Fruit fly (Drosophila melanogaster) whole organism, prepupa: ENCODE data around the gene CG13306.
A peak's percentile ranks its signal among the peaks of the same experiment; 100 is the strongest.

Experiments used
- Blimp-1 ChIP-seq: fragments of 200-800 bp; sonication (Bioruptor generic); optimal IDR thresholded peaks from 3 replicates; lab custom pipeline; 2017; ENCODE audit warnings: missing biosample characterization, missing genetic modification characterization, mild to moderate bottlenecking, moderate library complexity, missing genetic modification reagents
- CG10631 ChIP-seq: fragments of 200-800 bp; sonication (Bioruptor generic); optimal IDR thresholded peaks from 2 replicates; lab custom pipeline; 2016; ENCODE audit warnings: missing biosample characterization, missing genetic modification characterization
- CG11294 ChIP-seq: fragments of 200-800 bp; sonication (Bioruptor generic); IDR thresholded peaks from 2 replicates; pipeline ENCODE4 v1.3.6; 2022; ENCODE audit warnings: missing biosample characterization, missing genetic modification characterization
- CG11762 ChIP-seq: fragments of 200-800 bp; sonication (Bioruptor generic); optimal IDR thresholded peaks from 3 replicates; lab custom pipeline; 2016; ENCODE audit warnings: missing biosample characterization, missing genetic modification characterization; ENCODE audit not compliant: insufficient read depth
- CG15336 ChIP-seq: fragments of 200-800 bp; sonication (Bioruptor generic); IDR thresholded peaks from 2 replicates; pipeline ENCODE4 v1.3.6; 2022; ENCODE audit warnings: missing biosample characterization, missing genetic modification characterization
- CG1621 ChIP-seq: fragments of 200-800 bp; sonication (Bioruptor generic); optimal IDR thresholded peaks from 3 replicates; lab custom pipeline; 2018; ENCODE audit warnings: missing biosample characterization, mild to moderate bottlenecking, missing genetic modification characterization
- CG16779 ChIP-seq: fragments of 200-800 bp; sonication (Bioruptor generic); optimal IDR thresholded peaks from 3 replicates; lab custom pipeline; 2017; ENCODE audit warnings: missing biosample characterization, mild to moderate bottlenecking, missing genetic modification characterization
- CG3032 ChIP-seq: fragments of 200-800 bp; optimal IDR thresholded peaks from 2 replicates; lab custom pipeline; 2019; ENCODE audit warnings: missing biosample characterization, mild to moderate bottlenecking, missing genetic modification characterization, moderate library complexity
- CG31627 ChIP-seq: fragments of 200-800 bp; sonication (Bioruptor generic); optimal IDR thresholded peaks from 3 replicates; lab custom pipeline; 2016; ENCODE audit warnings: missing biosample characterization, missing genetic modification characterization
- CG32006 ChIP-seq: fragments of 200-800 bp; sonication (Bioruptor generic); optimal IDR thresholded peaks from 3 replicates; lab custom pipeline; 2017; ENCODE audit warnings: missing biosample characterization, mild to moderate bottlenecking, missing genetic modification characterization
- CG3919 ChIP-seq: fragments of 200-800 bp; sonication (Bioruptor generic); optimal IDR thresholded peaks from 3 replicates; lab custom pipeline; 2016; ENCODE audit warnings: missing biosample characterization, missing genetic modification characterization
- CG4318 ChIP-seq: fragments of 200-800 bp; sonication (Bioruptor generic); optimal IDR thresholded peaks from 3 replicates; lab custom pipeline; 2017; ENCODE audit warnings: missing biosample characterization, mild to moderate bottlenecking, missing genetic modification characterization
- CG6163 ChIP-seq: fragments of 200-800 bp; sonication (Bioruptor generic); IDR thresholded peaks from 3 replicates; pipeline ENCODE4 v1.3.6; 2022; ENCODE audit warnings: missing biosample characterization, missing genetic modification characterization
- CG6276 ChIP-seq: fragments of 200-800 bp; sonication (Bioruptor generic); optimal IDR thresholded peaks from 2 replicates; lab custom pipeline; 2017; ENCODE audit warnings: missing biosample characterization, mild to moderate bottlenecking, missing genetic modification characterization
- CG6792 ChIP-seq: fragments of 200-800 bp; sonication (Bioruptor generic); optimal IDR thresholded peaks from 3 replicates; lab custom pipeline; 2016; ENCODE audit warnings: missing biosample characterization, missing genetic modification characterization
- CG6808 ChIP-seq: fragments of 200-800 bp; sonication (Bioruptor generic); optimal IDR thresholded peaks from 3 replicates; lab custom pipeline; 2017; ENCODE audit warnings: missing biosample characterization, missing genetic modification characterization, mild to moderate bottlenecking, moderate library complexity, missing genetic modification reagents
- CG7368 ChIP-seq: fragments of 200-800 bp; sonication (Bioruptor generic); optimal IDR thresholded peaks from 3 replicates; lab custom pipeline; 2016; ENCODE audit warnings: missing biosample characterization, missing genetic modification characterization
- CG8119 ChIP-seq: fragments of 200-800 bp; sonication (Bioruptor generic); IDR thresholded peaks from 3 replicates; pipeline ENCODE4 v1.3.6; 2022; ENCODE audit warnings: missing biosample characterization, missing genetic modification characterization
- CG8632 ChIP-seq: fragments of 200-800 bp; sonication (Bioruptor generic); optimal IDR thresholded peaks from 3 replicates; lab custom pipeline; 2016; ENCODE audit warnings: missing biosample characterization, missing genetic modification characterization
- Eip75B ChIP-seq: fragments of 200-800 bp; sonication (Bioruptor generic); optimal IDR thresholded peaks from 3 replicates; lab custom pipeline; 2016; ENCODE audit warnings: missing biosample characterization, missing genetic modification characterization
- Eip78C ChIP-seq: fragments of 200-800 bp; sonication (Bioruptor generic); peaks from one replicate; lab custom pipeline; 2016; ENCODE audit warnings: missing biosample characterization, missing genetic modification characterization
- Eip93F ChIP-seq: fragments of 200-800 bp; sonication (Bioruptor generic); optimal IDR thresholded peaks from 2 replicates; lab custom pipeline; 2016; ENCODE audit warnings: missing biosample characterization, mild to moderate bottlenecking, missing genetic modification characterization
- Ets96B ChIP-seq: fragments of 200-800 bp; optimal IDR thresholded peaks from 2 replicates; lab custom pipeline; 2019; ENCODE audit warnings: missing biosample characterization, mild to moderate bottlenecking, missing genetic modification characterization, moderate library complexity
- Hr39 ChIP-seq: fragments of 200-800 bp; sonication (Bioruptor generic); optimal IDR thresholded peaks from 2 replicates; lab custom pipeline; 2016; ENCODE audit warnings: missing biosample characterization, missing genetic modification characterization
- Hr4 ChIP-seq: fragments of 200-800 bp; sonication (Bioruptor generic); optimal IDR thresholded peaks from 3 replicates; lab custom pipeline; 2016; ENCODE audit warnings: missing biosample characterization, missing genetic modification characterization
- Lpt ChIP-seq: fragments of 200-800 bp; sonication (Bioruptor generic); optimal IDR thresholded peaks from 3 replicates; lab custom pipeline; 2016; ENCODE audit warnings: missing biosample characterization, missing genetic modification characterization
- Met ChIP-seq: fragments of 200-800 bp; sonication (Bioruptor generic); optimal IDR thresholded peaks from 3 replicates; lab custom pipeline; 2016; ENCODE audit warnings: missing biosample characterization, missing genetic modification characterization
- OdsH ChIP-seq: fragments of 200-800 bp; sonication (Bioruptor generic); optimal IDR thresholded peaks from 3 replicates; lab custom pipeline; 2016; ENCODE audit warnings: missing biosample characterization, missing genetic modification characterization
- Sox15 ChIP-seq: fragments of 200-800 bp; sonication (Bioruptor generic); optimal IDR thresholded peaks from 3 replicates; lab custom pipeline; 2016; ENCODE audit warnings: missing biosample characterization, missing genetic modification characterization
- achi ChIP-seq: fragments of 200-800 bp; sonication (Bioruptor generic); optimal IDR thresholded peaks from 3 replicates; lab custom pipeline; 2016; ENCODE audit warnings: missing biosample characterization, missing genetic modification characterization
- acj6 ChIP-seq: fragments of 200-800 bp; sonication (Bioruptor generic); optimal IDR thresholded peaks from 3 replicates; lab custom pipeline; 2016; ENCODE audit warnings: missing biosample characterization, missing genetic modification characterization
- cyc ChIP-seq: fragments of 200-800 bp; sonication (Bioruptor generic); optimal IDR thresholded peaks from 3 replicates; lab custom pipeline; 2016; ENCODE audit warnings: missing biosample characterization, missing genetic modification characterization
- dac ChIP-seq: fragments of 200-800 bp; sonication (Bioruptor generic); optimal IDR thresholded peaks from 2 replicates; lab custom pipeline; 2017; ENCODE audit warnings: missing biosample characterization, mild to moderate bottlenecking, missing genetic modification characterization
- dsx ChIP-seq: fragments of 200-800 bp; optimal IDR thresholded peaks from 3 replicates; lab custom pipeline; 2019; ENCODE audit warnings: missing biosample characterization, mild to moderate bottlenecking, missing genetic modification characterization, moderate library complexity; ENCODE audit not compliant: poor library complexity, severe bottlenecking
- eg ChIP-seq: fragments of 200-800 bp; sonication (Bioruptor generic); IDR thresholded peaks from 3 replicates; pipeline ENCODE4 v1.3.6; 2022; ENCODE audit warnings: missing biosample characterization, missing genetic modification characterization
- esn ChIP-seq: fragments of 200-800 bp; sonication (Bioruptor generic); optimal IDR thresholded peaks from 2 replicates; lab custom pipeline; 2016; ENCODE audit warnings: missing biosample characterization, mild to moderate bottlenecking, missing genetic modification characterization, moderate library complexity
- fd59A ChIP-seq: fragments of 200-800 bp; sonication (Bioruptor generic); optimal IDR thresholded peaks from 2 replicates; lab custom pipeline; 2017; ENCODE audit warnings: missing biosample characterization, mild to moderate bottlenecking, missing genetic modification characterization, missing genetic modification reagents
- fd85E ChIP-seq: fragments of 200-800 bp; sonication (Bioruptor generic); optimal IDR thresholded peaks from 3 replicates; lab custom pipeline; 2016; ENCODE audit warnings: missing biosample characterization, missing genetic modification characterization
- fkh ChIP-seq: fragments of 200-800 bp; sonication (Bioruptor generic); optimal IDR thresholded peaks from 3 replicates; lab custom pipeline; 2017; ENCODE audit warnings: missing biosample characterization, mild to moderate bottlenecking, missing genetic modification characterization, moderate library complexity
- lz ChIP-seq: fragments of 200-800 bp; sonication (Bioruptor generic); optimal IDR thresholded peaks from 3 replicates; lab custom pipeline; 2016; ENCODE audit warnings: missing biosample characterization, missing genetic modification characterization
- pdm3 ChIP-seq: fragments of 200-800 bp; sonication (Bioruptor generic); optimal IDR thresholded peaks from 3 replicates; lab custom pipeline; 2016; ENCODE audit warnings: missing biosample characterization, missing genetic modification characterization
- spab ChIP-seq: fragments of 200-800 bp; sonication (Bioruptor generic); optimal IDR thresholded peaks from 2 replicates; lab custom pipeline; 2017; ENCODE audit warnings: missing biosample characterization, mild to moderate bottlenecking, missing genetic modification characterization, missing genetic modification reagents
- svp ChIP-seq: fragments of 200-800 bp; sonication (Bioruptor generic); peaks from one replicate; lab custom pipeline; 2016; ENCODE audit warnings: missing biosample characterization, missing genetic modification characterization
- vri ChIP-seq: fragments of 200-800 bp; sonication (Bioruptor generic); optimal IDR thresholded peaks from 3 replicates; lab custom pipeline; 2016; ENCODE audit warnings: missing biosample characterization, mild to moderate bottlenecking, missing genetic modification characterization

CG13306 gene

dm6 chr3L:8763037-8763454, 13.5 kb upstream of the CG13306 start (continued):
- TF ChIP-seq CG6792 (GFP tag; lab: Kevin White, UChicago) (peak; percentile 26), CG1621 (no peak), CG15336 (peak; percentile 20; the same call in 1 of the 2 replicates), fd59A (GFP tag; lab: Kevin White, UChicago) (no peak), CG3919 (no peak), OdsH (peak; percentile 48), Blimp-1 (GFP tag; lab: Kevin White, UChicago) (no peak), eg (GFP tag; lab: Robert Waterston, UW) (peak; percentile 53; the same call in 2 of the 3 replicates), CG3032 (no peak), CG31627 (GFP tag; lab: Kevin White, UChicago) (peak; percentile 62)

dm6 chr3L:8755689-8756088, 6.2 kb upstream of the CG13306 start, which contains the start of gene CG6576:
CG6576 (plus strand) TSS chr3L:8755989.
- TF ChIP-seq dsx (no peak), svp (GFP tag; lab: Kevin White, UChicago) (peak; percentile 35), CG32006 (GFP tag; lab: Kevin White, UChicago) (no peak)

dm6 chr3L:8753592-8753991, 4.1 kb upstream of the CG13306 start, which contains the start of gene Fhos:
Fhos (plus strand) TSS chr3L:8753619.
- peak; percentile 49; the same call in 1 of the 3 replicates for TF ChIP-seq CG8119 (GFP tag; lab: Robert Waterston, UW)
- TF ChIP-seq CG7368: no peak
- TF ChIP-seq pdm3: no peak
- peak; percentile 29 for TF ChIP-seq CG6276 (GFP tag; lab: Kevin White, UChicago)
- no peak for TF ChIP-seq dac (GFP tag; lab: Kevin White, UChicago)
- peak; percentile 13 for TF ChIP-seq CG16779 (tag; lab: Kevin White, UChicago)
- peak; percentile 59 for TF ChIP-seq CG15336
- TF ChIP-seq CG6163 (GFP tag; lab: Robert Waterston, UW): 0 out of 3 replicates have a peak, but pooled peaks have one; percentile 9
- TF ChIP-seq acj6: no peak
- TF ChIP-seq Eip78C: peak; percentile 50

- TF ChIP-seq fd85E (GFP tag; lab: Kevin White, UChicago): no peak
- peak; percentile 70 for TF ChIP-seq CG32006 (GFP tag; lab: Kevin White, UChicago)
- TF ChIP-seq fkh (GFP tag; lab: Kevin White, UChicago): no peak
- no peak for TF ChIP-seq CG6792 (GFP tag; lab: Kevin White, UChicago)
- peak; percentile 71 for TF ChIP-seq CG6276 (GFP tag; lab: Kevin White, UChicago)
- TF ChIP-seq esn: no peak
- no peak for TF ChIP-seq CG6808 (GFP tag; lab: Kevin White, UChicago)
- TF ChIP-seq CG7368: no peak
- TF ChIP-seq Eip93F (GFP tag; lab: Kevin White, UChicago): no peak
- TF ChIP-seq Hr4 (GFP tag; lab: Kevin White, UChicago): peak; percentile 57
- peak; percentile 5 for TF ChIP-seq cyc (GFP tag; lab: Kevin White, UChicago)
- TF ChIP-seq CG15336: peak; percentile 81
- TF ChIP-seq CG10631 (GFP tag; lab: Kevin White, UChicago): peak; percentile 14
- TF ChIP-seq CG31627 (GFP tag; lab: Kevin White, UChicago): no peak
- TF ChIP-seq Ets96B (tag; lab: Kevin White, UChicago): no peak
- no peak for TF ChIP-seq Hr39 (GFP tag; lab: Kevin White, UChicago)
- no peak for TF ChIP-seq lz (GFP tag; lab: Kevin White, UChicago)
- peak; percentile 27 for TF ChIP-seq CG3919
- TF ChIP-seq dac (GFP tag; lab: Kevin White, UChicago): peak; percentile 38
- no peak for TF ChIP-seq CG11294
- TF ChIP-seq CG11762 (GFP tag; lab: Kevin White, UChicago): no peak
- TF ChIP-seq Lpt (GFP tag; lab: Kevin White, UChicago): peak; percentile 56
- TF ChIP-seq achi (GFP tag; lab: Kevin White, UChicago): peak; percentile 18
- TF ChIP-seq CG8119 (GFP tag; lab: Robert Waterston, UW): peak; percentile 77
- peak; percentile 9 for TF ChIP-seq pdm3
- TF ChIP-seq CG8632 (GFP tag; lab: Kevin White, UChicago): no peak
- no peak for TF ChIP-seq Eip75B (GFP tag; lab: Kevin White, UChicago)
- peak; percentile 21 for TF ChIP-seq OdsH
- TF ChIP-seq eg (GFP tag; lab: Robert Waterston, UW): peak; percentile 77
- TF ChIP-seq Sox15 (GFP tag; lab: Kevin White, UChicago): peak; percentile 4
- peak; percentile 70 for TF ChIP-seq CG6163 (GFP tag; lab: Robert Waterston, UW)
- no peak for TF ChIP-seq spab (GFP tag; lab: Kevin White, UChicago)
- peak; percentile 22 for TF ChIP-seq CG4318 (GFP tag; lab: Kevin White, UChicago)
- TF ChIP-seq vri (GFP tag; lab: Kevin White, UChicago): no peak
- TF ChIP-seq Met (GFP tag; lab: Kevin White, UChicago): no peak
- peak; percentile 57 for TF ChIP-seq Eip78C
These were observed 1.7 kb upstream of the CG13306 start for dm6 chr3L:8751262-8751661.
